Worm (Caenorhabditis elegans) whole organism, early embryonic: ENCODE results near the gene dhs-16.

Experiments
- B0310.2 ChIP-seq: sonication (generic microtip); optimal IDR thresholded peaks from 2 replicates; lab custom pipeline; 2016; ENCODE audit warnings: mild to moderate bottlenecking, missing genetic modification characterization, missing compliant biosample characterization
- F13C5.2 ChIP-seq: sonication (generic microtip); optimal IDR thresholded peaks from 2 replicates; lab custom pipeline; 2017; ENCODE audit warnings: mild to moderate bottlenecking, missing genetic modification characterization, inconsistent platforms, missing compliant biosample characterization
- aly-1 ChIP-seq: sonication (generic microtip); optimal IDR thresholded peaks from 2 replicates; lab custom pipeline; 2016; ENCODE audit warnings: missing genetic modification characterization, missing compliant biosample characterization
- ama-1 ChIP-seq: fragments of 150-350 bp; optimal IDR thresholded peaks from 2 replicates; lab custom pipeline; 2014
- ceh-13 ChIP-seq: fragments of 200-800 bp; sonication (Bioruptor generic); optimal IDR thresholded peaks from 2 replicates; lab custom pipeline; 2018; ENCODE audit warnings: mild to moderate bottlenecking, missing genetic modification characterization, missing compliant biosample characterization
- flt-1 ChIP-seq: fragments of 200-800 bp; sonication (Bioruptor generic); IDR thresholded peaks from 2 replicates; pipeline ENCODE4 v1.3.6; 2022; ENCODE audit warnings: missing genetic modification characterization, missing compliant biosample characterization
- hmbx-1 ChIP-seq: sonication (generic microtip); optimal IDR thresholded peaks from 2 replicates; lab custom pipeline; 2016; ENCODE audit warnings: mild to moderate bottlenecking, missing genetic modification characterization, missing compliant biosample characterization
- hmg-4 ChIP-seq: fragments of 200-800 bp; sonication (Bioruptor generic); optimal IDR thresholded peaks from 2 replicates; lab custom pipeline; 2018; ENCODE audit warnings: mild to moderate bottlenecking, missing genetic modification characterization, missing compliant biosample characterization
- hnd-1 ChIP-seq: sonication (generic microtip); optimal IDR thresholded peaks from 2 replicates; lab custom pipeline; 2016; ENCODE audit warnings: missing genetic modification characterization, missing compliant biosample characterization
- scrt-1 ChIP-seq: fragments of 200-800 bp; sonication (Bioruptor generic); IDR thresholded peaks from 2 replicates; pipeline ENCODE4 v1.3.6; 2022; ENCODE audit warnings: missing genetic modification characterization, missing compliant biosample characterization
- tbx-11 ChIP-seq: fragments of 200-800 bp; sonication (Bioruptor generic); IDR thresholded peaks from 2 replicates; pipeline ENCODE4 v1.3.6; 2022; ENCODE audit warnings: missing genetic modification characterization, missing compliant biosample characterization
- tra-4 ChIP-seq: sonication (generic microtip); optimal IDR thresholded peaks from 2 replicates; lab custom pipeline; 2017; ENCODE audit warnings: missing genetic modification characterization, missing compliant biosample characterization

ce11 chrV:6003301-6003700 lies 19.8 kb downstream of the dhs-16 start, which contains the start of gene fos-1:
- TF ChIP-seq tbx-11 (no peak), flt-1 (no peak), B0310.2 (tag; lab: Kevin White, UChicago) (no peak), F13C5.2 (no peak), scrt-1 (GFP tag; lab: Robert Waterston, UW) (no peak), ama-1 (no peak), hnd-1 (tag; lab: Kevin White, UChicago) (no peak), tra-4 (tag; lab: Kevin White, UChicago) (no peak), aly-1 (tag; lab: Kevin White, UChicago) (no peak), ceh-13 (GFP tag; lab: Kevin White, UChicago) (no peak), hmbx-1 (tag; lab: Kevin White, UChicago) (no peak), hmg-4 (GFP tag; lab: Kevin White, UChicago) (no peak)
